Fruit fly (Drosophila melanogaster) whole organism: Measurements from ENCODE around the gene CROT.

Experiments
- CG8478 ChIP-seq: fragments of >200 bp; optimal IDR thresholded peaks from 2 replicates; lab custom pipeline; 2018; ENCODE audit warnings: inconsistent platforms
- Dll ChIP-seq: fragments of >200 bp; optimal IDR thresholded peaks from 2 replicates; lab custom pipeline; 2017
- psq ChIP-seq: fragments of >200 bp; optimal IDR thresholded peaks from 2 replicates; lab custom pipeline; 2017

- TF ChIP-seq psq (no peak), Dll (no peak), CG8478 (lab: Kevin White, UChicago) (no peak)
Measured at dm6 chr3R:27706581-27707181, at the start of gene CROT, which contains the start of gene CG12877.
